Fruit fly (Drosophila melanogaster) whole organism, embryonic: ENCODE results near the gene CG13258.

Source experiments
- Abd-B ChIP-seq: fragments of 200-800 bp; sonication (Bioruptor generic); optimal IDR thresholded peaks from 2 replicates; lab custom pipeline; 2018; ENCODE audit warnings: missing biosample characterization, mild to moderate bottlenecking, missing genetic modification characterization, moderate library complexity
- CG11696 ChIP-seq: fragments of 200-800 bp; sonication (Bioruptor generic); IDR thresholded peaks from 2 replicates; pipeline ENCODE4 v1.3.6; 2022; ENCODE audit warnings: missing biosample characterization, missing genetic modification characterization
- CG12104 ChIP-seq: fragments of 200-800 bp; sonication (Bioruptor generic); optimal IDR thresholded peaks from 3 replicates; lab custom pipeline; 2016; ENCODE audit warnings: missing biosample characterization, missing genetic modification characterization
- CG13624 ChIP-seq: fragments of 200-800 bp; sonication (Bioruptor generic); optimal IDR thresholded peaks from 2 replicates; lab custom pipeline; 2016; ENCODE audit warnings: missing biosample characterization, missing genetic modification characterization
- CG15479 ChIP-seq: fragments of 200-800 bp; sonication (Bioruptor generic); optimal IDR thresholded peaks from 3 replicates; lab custom pipeline; 2019; ENCODE audit warnings: missing biosample characterization, mild to moderate bottlenecking, missing genetic modification characterization, moderate library complexity
- CG31365 ChIP-seq: fragments of 200-800 bp; sonication (Bioruptor generic); optimal IDR thresholded peaks from 2 replicates; lab custom pipeline; 2018; ENCODE audit warnings: missing biosample characterization, mild to moderate bottlenecking, missing genetic modification characterization
- CG31441 ChIP-seq: fragments of 200-800 bp; sonication (Bioruptor generic); IDR thresholded peaks from 2 replicates; pipeline ENCODE4 v1.3.6; 2022; ENCODE audit warnings: missing biosample characterization, missing genetic modification characterization
- CG32767 ChIP-seq: fragments of 200-800 bp; sonication (Bioruptor generic); IDR thresholded peaks from 2 replicates; pipeline ENCODE4 v1.3.6; 2022; ENCODE audit warnings: missing biosample characterization, missing genetic modification characterization
- CG3281 ChIP-seq: fragments of 200-800 bp; sonication (Bioruptor generic); optimal IDR thresholded peaks from 3 replicates; lab custom pipeline; 2017; ENCODE audit warnings: missing biosample characterization, mild to moderate bottlenecking, missing genetic modification characterization
- CG4854 ChIP-seq: fragments of 200-800 bp; sonication (Bioruptor generic); optimal IDR thresholded peaks from 2 replicates; lab custom pipeline; 2016; ENCODE audit warnings: missing biosample characterization, missing genetic modification characterization, inconsistent platforms
- CG5953 ChIP-seq: fragments of 200-800 bp; sonication (Bioruptor generic); IDR thresholded peaks from 2 replicates; pipeline ENCODE4 v1.3.6; 2022; ENCODE audit warnings: missing biosample characterization, missing genetic modification characterization
- CG7928 ChIP-seq: fragments of 200-800 bp; sonication (Bioruptor generic); optimal IDR thresholded peaks from 2 replicates; lab custom pipeline; 2017; ENCODE audit warnings: missing biosample characterization, mild to moderate bottlenecking, missing genetic modification characterization
- CG8281 ChIP-seq: fragments of 200-800 bp; sonication (Bioruptor generic); optimal IDR thresholded peaks from 2 replicates; lab custom pipeline; 2018; ENCODE audit warnings: missing biosample characterization, mild to moderate bottlenecking, missing genetic modification characterization, moderate library complexity
- CG9727 ChIP-seq: fragments of 200-800 bp; sonication (Bioruptor generic); optimal IDR thresholded peaks from 3 replicates; lab custom pipeline; 2017; ENCODE audit warnings: missing biosample characterization, mild to moderate bottlenecking, missing genetic modification characterization
- CG9876 ChIP-seq: fragments of 200-800 bp; sonication (Bioruptor generic); optimal IDR thresholded peaks from 2 replicates; lab custom pipeline; 2016; ENCODE audit warnings: missing biosample characterization, missing genetic modification characterization
- Dbx ChIP-seq: fragments of 200-800 bp; sonication (Bioruptor generic); IDR thresholded peaks from 3 replicates; pipeline ENCODE4 v1.3.6; 2022; ENCODE audit warnings: missing biosample characterization, missing genetic modification characterization
- Dll ChIP-seq: fragments of 200-800 bp; sonication (Bioruptor generic); IDR thresholded peaks from 4 replicates; pipeline ENCODE4 v1.3.6; 2022; ENCODE audit warnings: missing biosample characterization, missing genetic modification characterization; ENCODE audit not compliant: partially characterized antibody
- HLH4C ChIP-seq: fragments of 200-800 bp; sonication (Bioruptor generic); IDR thresholded peaks from 3 replicates; pipeline ENCODE4 v1.3.6; 2022; ENCODE audit warnings: missing biosample characterization, missing genetic modification characterization; ENCODE audit not compliant: partially characterized antibody
- Lhr ChIP-seq: fragments of 200-800 bp; sonication (Bioruptor generic); optimal IDR thresholded peaks from 3 replicates; lab custom pipeline; 2017; ENCODE audit warnings: mild to moderate bottlenecking, missing biosample characterization, missing genetic modification reagents, missing genetic modification characterization
- Myb ChIP-seq: fragments of 200-800 bp; sonication (Bioruptor generic); optimal IDR thresholded peaks from 2 replicates; lab custom pipeline; 2016; ENCODE audit warnings: missing biosample characterization, missing genetic modification characterization
- NC2β ChIP-seq: fragments of 200-800 bp; sonication (Bioruptor generic); optimal IDR thresholded peaks from 2 replicates; lab custom pipeline; 2016; ENCODE audit warnings: missing biosample characterization, missing genetic modification characterization
- Sox100B ChIP-seq: fragments of 200-800 bp; sonication (Bioruptor generic); optimal IDR thresholded peaks from 3 replicates; lab custom pipeline; 2018; ENCODE audit warnings: missing biosample characterization, mild to moderate bottlenecking, missing genetic modification characterization
- TFAM ChIP-seq: fragments of 200-800 bp; sonication (Bioruptor generic); optimal IDR thresholded peaks from 2 replicates; lab custom pipeline; 2017; ENCODE audit warnings: missing biosample characterization, missing genetic modification characterization, inconsistent platforms
- YL-1 ChIP-seq: fragments of 200-800 bp; sonication (Bioruptor generic); optimal IDR thresholded peaks from 3 replicates; lab custom pipeline; 2017; ENCODE audit warnings: missing biosample characterization, mild to moderate bottlenecking, missing genetic modification characterization
- aop ChIP-seq: fragments of 200-800 bp; sonication (Bioruptor generic); IDR thresholded peaks from 2 replicates; pipeline ENCODE4 v1.3.6; 2022; ENCODE audit warnings: missing biosample characterization, missing genetic modification characterization
- btn ChIP-seq: fragments of 200-800 bp; sonication (Bioruptor generic); optimal IDR thresholded peaks from 2 replicates; lab custom pipeline; 2016; ENCODE audit warnings: missing biosample characterization, missing genetic modification characterization
- chif ChIP-seq, 2 experiments: fragments of 200-800 bp; sonication (Bioruptor generic); optimal IDR thresholded peaks; 3 replicates each; lab custom pipeline; 2016; ENCODE audit warnings: missing biosample characterization in 2 of 2, missing genetic modification characterization in 2 of 2
- cwo ChIP-seq: fragments of 200-800 bp; sonication (Bioruptor generic); optimal IDR thresholded peaks from 3 replicates; lab custom pipeline; 2017; ENCODE audit warnings: missing biosample characterization, missing genetic modification characterization, mild to moderate bottlenecking, moderate library complexity, missing genetic modification reagents
- fru ChIP-seq: fragments of >200 bp; optimal IDR thresholded peaks from 2 replicates; lab custom pipeline; 2017
- gfzf ChIP-seq: fragments of 200-800 bp; sonication (Bioruptor generic); optimal IDR thresholded peaks from 2 replicates; lab custom pipeline; 2016; ENCODE audit warnings: missing biosample characterization, mild to moderate bottlenecking, missing genetic modification characterization, moderate library complexity
- h ChIP-seq: fragments of >200 bp; optimal IDR thresholded peaks from 2 replicates; lab custom pipeline; 2017
- jigr1 ChIP-seq: fragments of 200-800 bp; sonication (Bioruptor generic); IDR thresholded peaks from 3 replicates; pipeline ENCODE4 v1.3.6; 2022; ENCODE audit warnings: missing biosample characterization, missing genetic modification characterization
- lov ChIP-seq, 2 experiments: fragments of 200-800 bp in 1 of 2; fragments of >200 bp in 1 of 2; sonication (Bioruptor generic) in 1 of 2; IDR thresholded peaks in 1 of 2; optimal IDR thresholded peaks in 1 of 2; 2 replicates in 1 of 2; 3 replicates in 1 of 2; pipeline versions ENCODE4 v1.3.6 to Lab custom; 2017 to 2022; ENCODE audit warnings: missing biosample characterization in 1 of 2, missing genetic modification characterization in 1 of 2
- prd ChIP-seq, 3 experiments: fragments of >200 bp in 2 of 3; fragments of 200-800 bp in 1 of 3; sonication (Bioruptor generic) in 1 of 3; optimal IDR thresholded peaks in 2 of 3; IDR thresholded peaks in 1 of 3; 2 replicates in 2 of 3; 3 replicates in 1 of 3; pipeline versions ENCODE4 v1.3.6 to Lab custom; 2017 to 2022; ENCODE audit warnings: missing biosample characterization in 1 of 3, missing genetic modification characterization in 1 of 3
- schlank ChIP-seq: fragments of 200-800 bp; sonication (Bioruptor generic); optimal IDR thresholded peaks from 2 replicates; lab custom pipeline; 2018; ENCODE audit warnings: missing biosample characterization, mild to moderate bottlenecking, missing genetic modification characterization
- seq ChIP-seq: fragments of 200-800 bp; sonication (Bioruptor generic); IDR thresholded peaks from 2 replicates; pipeline ENCODE4 v1.3.6; 2022; ENCODE audit warnings: missing biosample characterization, missing genetic modification characterization
- slp2 ChIP-seq: fragments of 200-800 bp; sonication (Bioruptor generic); optimal IDR thresholded peaks from 2 replicates; lab custom pipeline; 2016; ENCODE audit warnings: missing biosample characterization, missing genetic modification characterization
- so ChIP-seq: fragments of 200-800 bp; sonication (Bioruptor generic); IDR thresholded peaks from 3 replicates; pipeline ENCODE4 v1.3.6; 2022; ENCODE audit warnings: missing biosample characterization, missing genetic modification characterization
- sqz ChIP-seq: fragments of 200-800 bp; sonication (Bioruptor generic); optimal IDR thresholded peaks from 3 replicates; lab custom pipeline; 2018; ENCODE audit warnings: missing biosample characterization, mild to moderate bottlenecking, missing genetic modification characterization
- tio ChIP-seq: fragments of 200-800 bp; sonication (Bioruptor generic); optimal IDR thresholded peaks from 2 replicates; lab custom pipeline; 2017; ENCODE audit warnings: missing biosample characterization, missing genetic modification characterization, inconsistent platforms
- vvl ChIP-seq: fragments of 200-800 bp; sonication (Bioruptor generic); IDR thresholded peaks from 2 replicates; pipeline ENCODE4 v1.3.6; 2022; ENCODE audit warnings: missing biosample characterization, missing genetic modification characterization

Gene CG13258

DNA sequence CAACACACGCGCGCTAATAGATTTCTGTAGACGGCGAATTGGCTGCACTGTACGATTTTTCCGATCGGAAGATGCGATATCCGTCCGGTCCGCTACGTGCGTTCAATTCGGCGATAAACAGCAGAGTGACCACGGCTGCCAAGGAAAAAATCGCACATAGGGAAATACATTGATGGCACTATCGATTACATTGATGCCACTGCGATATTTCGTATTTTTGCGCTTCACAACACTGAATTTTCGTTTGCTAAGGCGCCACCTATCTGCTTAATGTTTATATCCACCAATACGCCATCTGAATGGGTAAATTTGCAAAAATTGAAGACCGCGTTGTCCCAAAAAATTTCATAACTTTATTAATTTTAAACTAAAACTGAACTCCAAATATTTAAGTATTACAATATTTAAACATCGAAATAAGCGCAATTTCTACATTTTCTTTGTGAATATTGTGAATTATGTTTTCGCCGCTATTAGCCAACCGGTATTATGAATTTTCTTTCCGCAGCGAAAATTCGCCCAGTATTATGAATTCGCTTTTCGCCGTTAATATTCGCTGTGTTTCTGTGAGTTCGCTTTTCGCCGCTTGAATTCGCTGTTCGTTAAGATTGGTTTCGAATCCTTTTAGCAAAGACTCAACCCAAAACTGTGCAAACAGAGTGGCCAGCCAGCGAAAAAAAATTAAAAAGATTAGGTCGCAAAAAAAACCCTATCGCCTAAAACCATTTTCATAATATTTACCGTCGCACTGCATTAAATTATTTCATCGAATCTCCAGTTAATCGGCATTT, 5.0 kb downstream of the CG13258 start, which contains the start of the genes crp and pkaap (continued):
- peak; percentile 75 for TF ChIP-seq YL-1 (GFP tag; lab: Kevin White, UChicago)
- TF ChIP-seq Sox100B (GFP tag; lab: Kevin White, UChicago), result no peak
- TF ChIP-seq HLH4C (GFP tag; lab: Robert Waterston, UW), result no peak
- TF ChIP-seq CG12104 (GFP tag; lab: Kevin White, UChicago), result peak; percentile 46
- peak; percentile 61 for TF ChIP-seq schlank (tag; lab: Kevin White, UChicago)
- peak; percentile 84 for TF ChIP-seq CG9876 (GFP tag; lab: Kevin White, UChicago)
- TF ChIP-seq Dbx, result no peak
- peak; percentile 84 for TF ChIP-seq Myb (GFP tag; lab: Kevin White, UChicago)
- TF ChIP-seq CG4854 (GFP tag; lab: Kevin White, UChicago), result peak; percentile 86
- TF ChIP-seq h, result no peak
- no peak for TF ChIP-seq lov (optimal IDR thresholded peaks at IDR 0.05; lab: Kevin White, UChicago)
- no peak for TF ChIP-seq lov (GFP tag; IDR thresholded peaks at IDR 0.05; lab: Robert Waterston, UW)
- no peak for TF ChIP-seq CG5953 (GFP tag; lab: Robert Waterston, UW)
- peak; percentile 91 for TF ChIP-seq Lhr (GFP tag; lab: Kevin White, UChicago)
- TF ChIP-seq tio (GFP tag; lab: Kevin White, UChicago), result peak; percentile 58
- peak; percentile 59 for TF ChIP-seq cwo (GFP tag; lab: Kevin White, UChicago)
- peak; percentile 35 for TF ChIP-seq CG7928 (GFP tag; lab: Kevin White, UChicago)
- no peak for TF ChIP-seq seq
- no peak for TF ChIP-seq CG15479 (GFP tag; lab: Kevin White, UChicago)
- TF ChIP-seq CG11696 (GFP tag; lab: Robert Waterston, UW), result no peak
- TF ChIP-seq CG8281 (tag; lab: Kevin White, UChicago), result peak; percentile 22
- peak; percentile 66 for TF ChIP-seq CG31365 (tag; lab: Kevin White, UChicago)
- TF ChIP-seq sqz (GFP tag; lab: Kevin White, UChicago), result no peak
- TF ChIP-seq gfzf, result peak; percentile 98
- TF ChIP-seq Dll, result no peak
- TF ChIP-seq chif (GFP tag; optimal IDR thresholded peaks at IDR 0.05; lab: Kevin White, UChicago), result peak; percentile 73 to 89
- TF ChIP-seq fru (lab: Kevin White, UChicago), result no peak
- TF ChIP-seq CG31441 (GFP tag; lab: Robert Waterston, UW), result no peak
- no peak for TF ChIP-seq prd (optimal IDR thresholded peaks at IDR 0.05; lab: Kevin White, UChicago)
- TF ChIP-seq prd (GFP tag; IDR thresholded peaks at IDR 0.05; lab: Robert Waterston, UW), result no peak
- TF ChIP-seq aop (GFP tag; lab: Robert Waterston, UW), result no peak
- no peak for TF ChIP-seq TFAM (GFP tag; lab: Kevin White, UChicago)
- no peak for TF ChIP-seq so (GFP tag; lab: Robert Waterston, UW)
- TF ChIP-seq jigr1 (GFP tag; lab: Robert Waterston, UW), result no peak
- TF ChIP-seq CG32767 (GFP tag; lab: Robert Waterston, UW), result no peak
- TF ChIP-seq CG13624, result peak; percentile 78
- no peak for TF ChIP-seq vvl (GFP tag; lab: Robert Waterston, UW)
- peak; percentile 86 for TF ChIP-seq NC2β (GFP tag; lab: Kevin White, UChicago)
- no peak for TF ChIP-seq Abd-B (GFP tag; lab: Kevin White, UChicago)
- TF ChIP-seq CG3281 (GFP tag; lab: Kevin White, UChicago), result peak; percentile 57
- peak; percentile 48 for TF ChIP-seq CG9727 (GFP tag; lab: Kevin White, UChicago)
- TF ChIP-seq btn (GFP tag; lab: Kevin White, UChicago), result peak; percentile 77
- TF ChIP-seq slp2 (GFP tag; lab: Kevin White, UChicago), result peak; percentile 86
